Fruit fly (Drosophila melanogaster): ENCODE results near the gene Prx6a.

Gene Prx6a

DNA sequence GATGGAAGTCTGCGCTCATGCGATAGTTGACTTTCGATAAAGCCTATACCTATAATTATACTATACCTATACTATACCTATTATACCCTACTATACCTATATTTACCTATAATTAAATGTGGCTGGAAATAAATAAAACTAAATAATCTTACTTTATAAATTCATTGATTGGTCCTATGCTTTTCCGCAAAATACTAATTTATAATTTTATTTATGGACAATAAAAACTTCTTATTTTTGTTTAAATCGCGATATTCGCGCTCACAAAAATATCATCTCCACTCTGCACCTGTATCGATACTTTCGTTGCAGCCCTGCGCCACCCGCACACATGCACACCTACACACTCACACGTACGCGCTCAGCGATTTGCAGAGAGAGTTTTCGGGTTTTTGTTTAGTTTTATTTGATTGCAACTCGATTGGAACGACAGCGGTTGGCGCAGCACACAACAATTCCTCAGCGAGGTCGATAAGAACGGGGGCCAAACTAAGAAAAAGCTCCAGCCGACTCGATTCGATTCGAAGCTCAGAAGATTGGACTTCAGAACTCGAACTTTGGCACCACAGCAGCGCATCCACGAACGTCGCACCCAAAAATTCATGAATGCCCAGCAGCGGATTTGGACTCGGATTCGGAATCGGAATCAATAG lies 3.4 kb downstream of the Prx6a start, which contains the start of gene CG8814 (continued):
- peak in 1 of 2 experiments; percentile 41 for TF ChIP-seq insv (GFP tag; optimal IDR thresholded peaks at IDR 0.05)
- TF ChIP-seq NC2β (GFP tag; optimal IDR thresholded peaks at IDR 0.05), result no peak
- peak; percentile 42 for TF ChIP-seq CTCF (GFP tag; optimal IDR thresholded peaks at IDR 0.05)
- peak; percentile 80 for TF ChIP-seq CG13287 (GFP tag; IDR thresholded peaks at IDR 0.05; ENCODE audit: partially characterized antibody)
- TF ChIP-seq HHEX (GFP tag; optimal IDR thresholded peaks at IDR 0.05), result peak; percentile 48
- TF ChIP-seq mam (GFP tag; optimal IDR thresholded peaks at IDR 0.05), result peak; percentile 63
- peak; percentile 65; the same call in 1 of the 2 replicates for TF ChIP-seq ranshi (GFP tag; IDR thresholded peaks at IDR 0.05)
- TF ChIP-seq CHES-1-like (GFP tag; optimal IDR thresholded peaks at IDR 0.05), result no peak
- peak; percentile 75 for TF ChIP-seq Dek (tag; optimal IDR thresholded peaks at IDR 0.05)
- TF ChIP-seq D19A (tag; optimal IDR thresholded peaks at IDR 0.05), result peak; percentile 75
- no peak for TF ChIP-seq CG10431 (GFP tag; optimal IDR thresholded peaks at IDR 0.05)
- peak; percentile 25 for TF ChIP-seq fd96Cb (tag; optimal IDR thresholded peaks at IDR 0.05)
- no peak for TF ChIP-seq CG2199 (GFP tag; IDR thresholded peaks at IDR 0.05)
- TF ChIP-seq tgo (GFP tag; IDR thresholded peaks at IDR 0.05), result peak; percentile 71
- 0 out of 2 replicates have a peak, but pooled peaks have one; percentile 7 for TF ChIP-seq rib (GFP tag; IDR thresholded peaks at IDR 0.05)
- no peak for TF ChIP-seq Lim3 (GFP tag; IDR thresholded peaks at IDR 0.05)
- 0 out of 3 replicates have a peak, but pooled peaks have one; percentile 29 for TF ChIP-seq C15 (GFP tag; IDR thresholded peaks at IDR 0.05)
- peak; percentile 64 for TF ChIP-seq NFAT (GFP tag; IDR thresholded peaks at IDR 0.05)
- TF ChIP-seq CG15269 (tag; optimal IDR thresholded peaks at IDR 0.05), result peak; percentile 53
- TF ChIP-seq HLH3B (GFP tag; IDR thresholded peaks at IDR 0.05), result peak; percentile 32; the same call in 1 of the 2 replicates
- TF ChIP-seq CG1233 (GFP tag; optimal IDR thresholded peaks at IDR 0.05), result peak; percentile 43
- peak; percentile 67 for TF ChIP-seq bcd (GFP tag; optimal IDR thresholded peaks at IDR 0.05)
- TF ChIP-seq CG3163 (GFP tag; optimal IDR thresholded peaks at IDR 0.05), result no peak
- no peak for TF ChIP-seq sqz (GFP tag; optimal IDR thresholded peaks at IDR 0.05)
- TF ChIP-seq BtbVII (GFP tag; optimal IDR thresholded peaks at IDR 0.05), result no peak
- TF ChIP-seq CG4854 (GFP tag; optimal IDR thresholded peaks at IDR 0.05), result no peak
- no peak for TF ChIP-seq CG14965 (GFP tag; optimal IDR thresholded peaks at IDR 0.05; ENCODE audit: borderline replicate concordance)
- TF ChIP-seq pnt (GFP tag; optimal IDR thresholded peaks at IDR 0.05), result no peak
- TF ChIP-seq lov (optimal IDR thresholded peaks at IDR 0.05), result no peak
- no peak for TF ChIP-seq lov (GFP tag; IDR thresholded peaks at IDR 0.05)
- 0 out of 3 replicates have a peak, but pooled peaks have one; percentile 58 for TF ChIP-seq Mrtf (GFP tag; IDR thresholded peaks at IDR 0.05)
- TF ChIP-seq pum (GFP tag; optimal IDR thresholded peaks at IDR 0.05), result no peak
- no peak for TF ChIP-seq Vsx1 (GFP tag; optimal IDR thresholded peaks at IDR 0.05)
- TF ChIP-seq CG31441 (GFP tag; IDR thresholded peaks at IDR 0.05), result peak; percentile 75; the same call in 1 of the 2 replicates
- peak; percentile 28 for TF ChIP-seq Usf (GFP tag; optimal IDR thresholded peaks at IDR 0.05)
- peak; percentile 66 for TF ChIP-seq Hr51 (GFP tag; optimal IDR thresholded peaks at IDR 0.05)
- no peak for TF ChIP-seq da (GFP tag; optimal IDR thresholded peaks at IDR 0.05)
- TF ChIP-seq CG6654 (GFP tag; optimal IDR thresholded peaks at IDR 0.05), result no peak
- peak; percentile 47; the same call in 1 of the 2 replicates for TF ChIP-seq E2f1 (GFP tag; IDR thresholded peaks at IDR 0.05)
- TF ChIP-seq ara (GFP tag; IDR thresholded peaks at IDR 0.05), result no peak
- TF ChIP-seq CG6765 (GFP tag; optimal IDR thresholded peaks at IDR 0.05), result no peak
- peak; percentile 45 for TF ChIP-seq CG18764 (GFP tag; optimal IDR thresholded peaks at IDR 0.05)
- peak; percentile 66; the same call in 2 of the 3 replicates for TF ChIP-seq HLH4C (GFP tag; IDR thresholded peaks at IDR 0.05; ENCODE audit: partially characterized antibody)
- TF ChIP-seq Dip2 (GFP tag; IDR thresholded peaks at IDR 0.05), result no peak
- 0 out of 3 replicates have a peak, but pooled peaks have one; percentile 27 for TF ChIP-seq sr (GFP tag; IDR thresholded peaks at IDR 0.05)
- no peak for TF ChIP-seq Tbp (GFP tag; optimal IDR thresholded peaks at IDR 0.05)
- TF ChIP-seq CG1647 (GFP tag; optimal IDR thresholded peaks at IDR 0.05), result peak; percentile 48
- peak; percentile 94 for TF ChIP-seq row (GFP tag; IDR thresholded peaks at IDR 0.05)
- no peak for TF ChIP-seq dimm (GFP tag; IDR thresholded peaks at IDR 0.05)
- TF ChIP-seq CG17385 (GFP tag; optimal IDR thresholded peaks at IDR 0.05), result no peak
- TF ChIP-seq Scr (GFP tag; IDR thresholded peaks at IDR 0.05; ENCODE audit: partially characterized antibody), result peak; percentile 87
